Worm (Caenorhabditis elegans) whole organism, L4 larva: ENCODE measurements around the gene B0416.5.

ENCODE experiments used
- F10B5.3 ChIP-seq: sonication (generic microtip); optimal IDR thresholded peaks from 2 replicates; lab custom pipeline; 2016; ENCODE audit warnings: mild to moderate bottlenecking, missing genetic modification characterization, missing compliant biosample characterization
- F26F4.8 ChIP-seq: fragments of 200-800 bp; sonication (Bioruptor generic); conservative IDR thresholded peaks from 2 replicates; pipeline ENCODE4 v1.3.6; 2022; ENCODE audit warnings: missing genetic modification characterization, missing compliant biosample characterization
- F44E2.7 ChIP-seq: fragments of 200-800 bp; sonication (Bioruptor generic); IDR thresholded peaks from 2 replicates; pipeline ENCODE4 v2.1.2; 2022; ENCODE audit warnings: missing genetic modification characterization, missing compliant biosample characterization
- T26A8.4 ChIP-seq: fragments of 200-800 bp; sonication (Bioruptor generic); IDR thresholded peaks from 2 replicates; pipeline ENCODE4 v1.3.6; 2022; ENCODE audit warnings: missing genetic modification characterization, missing compliant biosample characterization
- aha-1 ChIP-seq: fragments of 150-350 bp; peaks from one replicate; lab custom pipeline; 2014; ENCODE audit warnings: missing biosample characterization, missing genetic modification characterization
- ama-1 ChIP-seq: fragments of 150-350 bp; optimal IDR thresholded peaks from 2 replicates; lab custom pipeline; 2014; ENCODE audit warnings: inconsistent platforms, mixed read lengths
- attf-4 ChIP-seq: sonication (generic microtip); optimal IDR thresholded peaks from 3 replicates; lab custom pipeline; 2017; ENCODE audit warnings: missing biosample characterization, missing genetic modification characterization
- ceh-28 ChIP-seq: fragments of 150-350 bp; optimal IDR thresholded peaks from 2 replicates; lab custom pipeline; 2014; ENCODE audit warnings: missing biosample characterization, missing genetic modification reagents, missing genetic modification characterization
- cey-2 ChIP-seq: sonication (generic microtip); optimal IDR thresholded peaks from 3 replicates; lab custom pipeline; 2017; ENCODE audit warnings: missing genetic modification characterization, mild to moderate bottlenecking, missing compliant biosample characterization, antibody characterized with exemption, borderline replicate concordance; ENCODE audit not compliant: insufficient read depth
- daf-19 ChIP-seq: fragments of 200-800 bp; sonication (Bioruptor generic); conservative IDR thresholded peaks from 2 replicates; pipeline ENCODE4 v1.3.6; 2022; ENCODE audit warnings: missing genetic modification characterization, missing compliant biosample characterization
- fos-1 ChIP-seq: fragments of 150-350 bp; optimal IDR thresholded peaks from 2 replicates; lab custom pipeline; 2014; ENCODE audit warnings: missing biosample characterization, missing genetic modification characterization
- hlh-11 ChIP-seq: fragments of 200-800 bp; sonication (Bioruptor generic); optimal IDR thresholded peaks from 2 replicates; lab custom pipeline; 2018; ENCODE audit warnings: mild to moderate bottlenecking, missing genetic modification characterization, missing compliant biosample characterization
- hlh-30 ChIP-seq: sonication (generic microtip); optimal IDR thresholded peaks from 2 replicates; lab custom pipeline; 2017; ENCODE audit warnings: antibody characterized with exemption, mild to moderate bottlenecking, missing genetic modification characterization, missing compliant biosample characterization; ENCODE audit not compliant: insufficient read depth
- jun-1 ChIP-seq: fragments of 150-350 bp; optimal IDR thresholded peaks from 2 replicates; lab custom pipeline; 2014; ENCODE audit warnings: missing biosample characterization, missing genetic modification reagents, missing genetic modification characterization
- mdt-29 ChIP-seq: fragments of 200-800 bp; sonication (Bioruptor generic); IDR thresholded peaks from 2 replicates; pipeline ENCODE4 v1.3.6; 2022; ENCODE audit warnings: missing genetic modification reagents, missing genetic modification characterization, missing compliant biosample characterization
- mep-1 ChIP-seq: fragments of 150-350 bp; sonication (generic microtip); optimal IDR thresholded peaks from 3 replicates; lab custom pipeline; 2014; ENCODE audit warnings: missing biosample characterization, missing genetic modification characterization
- mes-2 ChIP-seq: sonication (generic microtip); optimal IDR thresholded peaks from 2 replicates; lab custom pipeline; 2016; ENCODE audit warnings: missing genotype, mild to moderate bottlenecking, missing genetic modification characterization, missing compliant biosample characterization; ENCODE audit not compliant: poor library complexity, severe bottlenecking
- mxl-3 ChIP-seq: fragments of 200-800 bp; sonication (Bioruptor generic); optimal IDR thresholded peaks from 2 replicates; lab custom pipeline; 2018; ENCODE audit warnings: mild to moderate bottlenecking, missing genetic modification characterization, missing compliant biosample characterization
- nhr-11 ChIP-seq: fragments of 150-350 bp; optimal IDR thresholded peaks from 2 replicates; lab custom pipeline; 2014; ENCODE audit warnings: missing biosample characterization, missing genetic modification characterization
- nhr-25 ChIP-seq: sonication (generic microtip); optimal IDR thresholded peaks from 2 replicates; lab custom pipeline; 2017; ENCODE audit warnings: missing genetic modification characterization, mild to moderate bottlenecking, missing compliant biosample characterization, antibody characterized with exemption, moderate library complexity, borderline replicate concordance; ENCODE audit not compliant: insufficient read depth
- nhr-28 ChIP-seq: fragments of 150-350 bp; optimal IDR thresholded peaks from 2 replicates; lab custom pipeline; 2014; ENCODE audit warnings: missing biosample characterization, missing genetic modification characterization
- nhr-41 ChIP-seq: fragments of 200-800 bp; sonication (Bioruptor generic); IDR thresholded peaks from 2 replicates; pipeline ENCODE4 v1.3.6; 2022; ENCODE audit warnings: missing genetic modification reagents, missing genetic modification characterization, missing compliant biosample characterization
- pha-4 ChIP-seq, 2 experiments: fragments of 150-350 bp in 1 of 2; fragments of 200-800 bp in 1 of 2; sonication (Bioruptor generic) in 1 of 2; IDR thresholded peaks in 1 of 2; optimal IDR thresholded peaks in 1 of 2; 2 replicates each; pipeline versions ENCODE4 v1.3.6 to Lab custom; 2014 to 2022; ENCODE audit warnings: missing genetic modification characterization in 2 of 2, missing genetic modification reagents in 2 of 2, missing biosample characterization in 1 of 2, missing compliant biosample characterization in 1 of 2
- sdz-12 ChIP-seq: fragments of 200-800 bp; sonication (Bioruptor generic); optimal IDR thresholded peaks from 2 replicates; lab custom pipeline; 2018; ENCODE audit warnings: mild to moderate bottlenecking, missing genetic modification characterization, missing compliant biosample characterization
- skn-1 ChIP-seq: fragments of 150-350 bp; optimal IDR thresholded peaks from 2 replicates; lab custom pipeline; 2014; ENCODE audit warnings: missing biosample characterization, missing genetic modification characterization
- spr-1 ChIP-seq: sonication (generic microtip); optimal IDR thresholded peaks from 2 replicates; lab custom pipeline; 2016; ENCODE audit warnings: mild to moderate bottlenecking, missing genetic modification characterization, missing compliant biosample characterization
- unc-130 ChIP-seq: sonication (generic microtip); optimal IDR thresholded peaks from 2 replicates; lab custom pipeline; 2016; ENCODE audit warnings: missing genetic modification reagents, missing genetic modification characterization, missing compliant biosample characterization
- unc-62 ChIP-seq, 3 experiments: fragments of 150-350 bp in 1 of 3; sonication (generic microtip); optimal IDR thresholded peaks in 2 of 3; peaks in 1 of 3; 1 replicate in 1 of 3; 2 replicates in 2 of 3; lab custom pipeline; 2014 to 2017; ENCODE audit warnings: missing biosample characterization in 3 of 3, missing genetic modification characterization in 3 of 3, missing genetic modification reagents in 3 of 3, missing genotype in 1 of 3
- zag-1 ChIP-seq: fragments of 150-350 bp; optimal IDR thresholded peaks from 2 replicates; lab custom pipeline; 2014; ENCODE audit warnings: missing biosample characterization, missing genetic modification characterization
- zip-2 ChIP-seq: fragments of 150-350 bp; optimal IDR thresholded peaks from 2 replicates; lab custom pipeline; 2014; ENCODE audit warnings: missing biosample characterization, missing genetic modification characterization
- ztf-7 ChIP-seq: fragments of 150-350 bp; optimal IDR thresholded peaks from 2 replicates; lab custom pipeline; 2014; ENCODE audit warnings: missing biosample characterization, missing genetic modification characterization

B0416.5 gene

ce11 chrX:9255993-9256392 lies 14.7 kb downstream of the B0416.5 start:
- no peak for TF ChIP-seq zip-2 (tag; lab: Kevin White, UChicago)
- TF ChIP-seq unc-62 (GFP tag; optimal IDR thresholded peaks at IDR 0.05 in 1 of 2; lab: Kevin White, UChicago) = peak in 1 of 2 experiments; percentile 59
- TF ChIP-seq unc-62 (tag; optimal IDR thresholded peaks at IDR 0.05; lab: Kevin White, UChicago) = no peak
- TF ChIP-seq F10B5.3 (tag; lab: Kevin White, UChicago) = peak; percentile 64

- TF ChIP-seq cey-2 (tag; lab: Kevin White, UChicago) (no peak), unc-130 (GFP tag; lab: Kevin White, UChicago) (no peak), mes-2 (tag; lab: Kevin White, UChicago) (no peak), aha-1 (tag; lab: Kevin White, UChicago) (peak; percentile 75)
- TF ChIP-seq, all 104 proteins: peak for 1
Observed at ce11 chrX:9251488-9251887, 19.2 kb downstream of the B0416.5 start, which contains the start of gene pes-8. TSS of gene pes-8 (plus strand) at chrX:9251788.

- TF ChIP-seq sdz-12 (GFP tag; lab: Kevin White, UChicago) (no peak), hlh-11 (tag; lab: Kevin White, UChicago) (peak; percentile 28), mxl-3 (peak; percentile 11), unc-62 (GFP tag; optimal IDR thresholded peaks at IDR 0.05 in 1 of 2; lab: Kevin White, UChicago) (peak in 1 of 2 experiments; percentile 94), unc-62 (tag; optimal IDR thresholded peaks at IDR 0.05; lab: Kevin White, UChicago) (no peak), attf-4 (tag; lab: Kevin White, UChicago) (no peak)
Observed at ce11 chrX:9248083-9248805, 22.4 kb downstream of the B0416.5 start.

- TF ChIP-seq nhr-28 (tag; lab: Kevin White, UChicago) (peak; percentile 53), hlh-30 (tag; lab: Kevin White, UChicago) (no peak), F44E2.7 (no peak), nhr-11 (tag; lab: Kevin White, UChicago) (no peak), ama-1 (no peak), nhr-41 (GFP tag; lab: Robert Waterston, UW) (no peak), mep-1 (tag; lab: Kevin White, UChicago) (no peak), fos-1 (tag; lab: Kevin White, UChicago) (no peak), jun-1 (tag; lab: Kevin White, UChicago) (no peak), spr-1 (no peak), pha-4 (GFP tag; IDR thresholded peaks at IDR 0.05; lab: Robert Waterston, UW) (no peak), pha-4 (tag; optimal IDR thresholded peaks at IDR 0.05; lab: Kevin White, UChicago) (no peak), zip-2 (tag; lab: Kevin White, UChicago) (no peak), skn-1 (no peak), daf-19 (no peak), unc-62 (GFP tag; optimal IDR thresholded peaks at IDR 0.05 in 1 of 2; lab: Kevin White, UChicago) (peak in 1 of 2 experiments; percentile 73), unc-62 (tag; optimal IDR thresholded peaks at IDR 0.05; lab: Kevin White, UChicago) (no peak), F26F4.8 (no peak), nhr-25 (tag; lab: Kevin White, UChicago) (peak; percentile 76), ceh-28 (tag; lab: Kevin White, UChicago) (no peak)
Observed at ce11 chrX:9246625-9247024, 24.0 kb downstream of the B0416.5 start.

- no peak for TF ChIP-seq T26A8.4 (GFP tag; lab: Robert Waterston, UW)
- TF ChIP-seq zag-1 = no peak
- no peak for TF ChIP-seq mdt-29 (GFP tag; lab: Robert Waterston, UW)
- no peak for TF ChIP-seq ztf-7 (tag; lab: Kevin White, UChicago)
Observed at ce11 chrX:9243257-9243656, 27.4 kb downstream of the B0416.5 start, which contains the start of gene gpa-12. TSS of gene gpa-12 (plus strand) at chrX:9243557.
